Fruit fly (Drosophila melanogaster) whole organism: ENCODE results near the gene Coq2.

ENCODE experiments used
- pan ChIP-seq: fragments of >200 bp; optimal IDR thresholded peaks from 2 replicates; lab custom pipeline; 2017
- psq ChIP-seq: fragments of >200 bp; optimal IDR thresholded peaks from 2 replicates; lab custom pipeline; 2017

dm6 chr3R:8334471-8334783 lies 18.1 kb upstream of the Coq2 start:
- TF ChIP-seq pan (lab: Kevin White, UChicago) (no peak), psq (lab: Kevin White, UChicago) (no peak)
